Fruit fly (Drosophila melanogaster) whole organism, wandering third instar larva: Measurements from ENCODE around the gene Shal.

Experiments
- Abd-B ChIP-seq: fragments of >200 bp; optimal IDR thresholded peaks from 2 replicates; lab custom pipeline; 2017; ENCODE audit warnings: missing biosample characterization, missing genetic modification characterization
- CG32264 ChIP-seq: fragments of 200-800 bp; sonication (Bioruptor generic); optimal IDR thresholded peaks from 2 replicates; lab custom pipeline; 2016; ENCODE audit warnings: missing biosample characterization, missing genetic modification characterization
- CG9705 ChIP-seq: fragments of 200-800 bp; sonication (Bioruptor generic); optimal IDR thresholded peaks from 2 replicates; lab custom pipeline; 2018; ENCODE audit warnings: missing biosample characterization, mild to moderate bottlenecking, missing genetic modification characterization
- CrebA ChIP-seq: fragments of 200-800 bp; sonication (Bioruptor generic); optimal IDR thresholded peaks from 2 replicates; lab custom pipeline; 2016; ENCODE audit warnings: missing biosample characterization, mild to moderate bottlenecking, missing genetic modification characterization, borderline replicate concordance
- Dfd ChIP-seq: fragments of >200 bp; optimal IDR thresholded peaks from 2 replicates; lab custom pipeline; 2017; ENCODE audit warnings: missing biosample characterization, missing genetic modification characterization
- Dif ChIP-seq: fragments of 200-275, 200-300 bp; sonication (Bioruptor generic); optimal IDR thresholded peaks from 2 replicates; lab custom pipeline; 2018; ENCODE audit warnings: missing biosample characterization, missing genetic modification characterization; ENCODE audit not compliant: partially characterized antibody
- GATAd ChIP-seq: sonication (Bioruptor generic); optimal IDR thresholded peaks from 2 replicates; lab custom pipeline; 2016; ENCODE audit warnings: missing biosample characterization, missing genetic modification characterization
- HLH106 ChIP-seq: fragments of 200-800 bp; optimal IDR thresholded peaks from 3 replicates; lab custom pipeline; 2019; ENCODE audit warnings: missing biosample characterization, mild to moderate bottlenecking, missing genetic modification characterization, moderate library complexity
- Hnf4 ChIP-seq: fragments of 200-800 bp; sonication (Bioruptor generic); optimal IDR thresholded peaks from 2 replicates; lab custom pipeline; 2016; ENCODE audit warnings: missing biosample characterization, mild to moderate bottlenecking, missing genetic modification characterization
- Hr78 ChIP-seq: fragments of >200 bp; optimal IDR thresholded peaks from 2 replicates; lab custom pipeline; 2017; ENCODE audit warnings: missing biosample characterization, missing genetic modification characterization
- Hr83 ChIP-seq: fragments of 200-300 bp; sonication (Bioruptor generic); optimal IDR thresholded peaks from 2 replicates; lab custom pipeline; 2016; ENCODE audit warnings: missing biosample characterization, mild to moderate bottlenecking, missing genetic modification characterization, moderate library complexity; ENCODE audit not compliant: poor library complexity, severe bottlenecking
- Jra ChIP-seq: sonication (Bioruptor generic); optimal IDR thresholded peaks from 2 replicates; lab custom pipeline; 2016; ENCODE audit warnings: missing biosample characterization, missing genetic modification characterization
- Mio ChIP-seq: sonication (Bioruptor generic); optimal IDR thresholded peaks from 2 replicates; lab custom pipeline; 2016; ENCODE audit warnings: missing biosample characterization, missing genetic modification characterization
- Myc ChIP-seq: fragments of >200 bp; optimal IDR thresholded peaks from 2 replicates; lab custom pipeline; 2017
- N ChIP-seq: fragments of >200 bp; optimal IDR thresholded peaks from 2 replicates; lab custom pipeline; 2018; ENCODE audit warnings: missing biosample characterization, missing external identifiers, missing genetic modification characterization
- OdsH ChIP-seq: fragments of 200-800 bp; sonication (Bioruptor generic); optimal IDR thresholded peaks from 2 replicates; lab custom pipeline; 2016; ENCODE audit warnings: missing biosample characterization, mild to moderate bottlenecking, missing genetic modification characterization
- Rel ChIP-seq, 2 experiments: fragments of 200-800 bp; sonication (Bioruptor generic) in 1 of 2; optimal IDR thresholded peaks; 2 replicates in 1 of 2; 3 replicates in 1 of 2; lab custom pipeline; 2016 to 2019; ENCODE audit warnings: mild to moderate bottlenecking in 2 of 2, missing biosample characterization in 2 of 2, missing genetic modification characterization in 2 of 2, moderate library complexity in 1 of 2
- Sp1 ChIP-seq: fragments of 200-800 bp; sonication (Bioruptor generic); optimal IDR thresholded peaks from 3 replicates; lab custom pipeline; 2019; ENCODE audit warnings: missing biosample characterization, mild to moderate bottlenecking, missing genetic modification characterization, moderate library complexity
- Vsx2 ChIP-seq: fragments of 200-300, 225-300 bp; sonication (Bioruptor generic); optimal IDR thresholded peaks from 2 replicates; lab custom pipeline; 2018; ENCODE audit warnings: missing biosample characterization, missing genetic modification characterization; ENCODE audit not compliant: partially characterized antibody
- br ChIP-seq: fragments of 200-800 bp; sonication (Bioruptor generic); optimal IDR thresholded peaks from 2 replicates; lab custom pipeline; 2016; ENCODE audit warnings: missing biosample characterization, missing genetic modification characterization
- brk ChIP-seq: fragments of 200-800 bp; sonication (Bioruptor generic); optimal IDR thresholded peaks from 2 replicates; lab custom pipeline; 2016; ENCODE audit warnings: missing biosample characterization, mild to moderate bottlenecking, missing genetic modification characterization
- dl ChIP-seq, 2 experiments: fragments of 175-275, 200-275 bp in 1 of 2; fragments of 200-275 bp in 1 of 2; sonication (Bioruptor generic); optimal IDR thresholded peaks; lab custom pipeline; 2018; ENCODE audit warnings: mild to moderate bottlenecking in 2 of 2, missing biosample characterization in 2 of 2, missing genetic modification characterization in 2 of 2, moderate library complexity in 2 of 2; ENCODE audit not compliant: partially characterized antibody in 2 of 2, insufficient read depth in 1 of 2
- dmrt93B ChIP-seq: fragments of 200-800 bp; sonication (Bioruptor generic); optimal IDR thresholded peaks from 2 replicates; lab custom pipeline; 2018; ENCODE audit warnings: missing biosample characterization, mild to moderate bottlenecking, missing genetic modification characterization
- dsf ChIP-seq: sonication (Bioruptor generic); optimal IDR thresholded peaks from 2 replicates; lab custom pipeline; 2016; ENCODE audit warnings: missing biosample characterization, missing genetic modification characterization, borderline replicate concordance
- ey ChIP-seq: fragments of 200-800 bp; sonication (Bioruptor generic); optimal IDR thresholded peaks from 2 replicates; lab custom pipeline; 2016; ENCODE audit warnings: missing biosample characterization, missing genetic modification characterization
- foxo ChIP-seq, 2 experiments: fragments of 200-800 bp; sonication (Bioruptor generic); optimal IDR thresholded peaks; 2 replicates in 1 of 2; 3 replicates in 1 of 2; lab custom pipeline; 2016 to 2017; ENCODE audit warnings: missing biosample characterization in 2 of 2, missing genetic modification characterization in 2 of 2
- fru ChIP-seq: fragments of 200-800 bp; sonication (Bioruptor generic); optimal IDR thresholded peaks from 3 replicates; lab custom pipeline; 2016; ENCODE audit warnings: missing biosample characterization, mild to moderate bottlenecking, missing genetic modification characterization
- h ChIP-seq: fragments of 200-800 bp; sonication (Bioruptor generic); optimal IDR thresholded peaks from 3 replicates; lab custom pipeline; 2016; ENCODE audit warnings: missing biosample characterization, mild to moderate bottlenecking, missing genetic modification characterization
- jim ChIP-seq: fragments of 175-275, 200-325 bp; sonication (Bioruptor generic); optimal IDR thresholded peaks from 2 replicates; lab custom pipeline; 2016; ENCODE audit warnings: missing biosample characterization, mild to moderate bottlenecking, missing genetic modification characterization
- lola ChIP-seq: fragments of >200 bp; optimal IDR thresholded peaks from 2 replicates; lab custom pipeline; 2017; ENCODE audit warnings: missing biosample characterization, missing genetic modification characterization
- pan ChIP-seq: fragments of >200 bp; optimal IDR thresholded peaks from 2 replicates; lab custom pipeline; 2017
- psq ChIP-seq: fragments of 200-800 bp; sonication (Bioruptor generic); optimal IDR thresholded peaks from 3 replicates; lab custom pipeline; 2017; ENCODE audit warnings: missing biosample characterization, mild to moderate bottlenecking, missing genetic modification characterization, moderate library complexity
- rgr ChIP-seq: fragments of 200-800 bp; sonication (Bioruptor generic); optimal IDR thresholded peaks from 3 replicates; lab custom pipeline; 2016; ENCODE audit warnings: missing biosample characterization, mild to moderate bottlenecking, missing genetic modification characterization
- sage ChIP-seq: fragments of 200-800 bp; sonication (Bioruptor generic); optimal IDR thresholded peaks from 2 replicates; lab custom pipeline; 2016; ENCODE audit warnings: missing biosample characterization, mild to moderate bottlenecking, missing genetic modification characterization
- sv ChIP-seq: fragments of 200-800 bp; sonication (Bioruptor generic); optimal IDR thresholded peaks from 3 replicates; lab custom pipeline; 2016; ENCODE audit warnings: missing biosample characterization, missing genetic modification characterization
- tai ChIP-seq: sonication (Bioruptor generic); optimal IDR thresholded peaks from 2 replicates; lab custom pipeline; 2016; ENCODE audit warnings: missing biosample characterization, missing genetic modification characterization
- usp ChIP-seq: fragments of >200 bp; optimal IDR thresholded peaks from 2 replicates; lab custom pipeline; 2017; ENCODE audit warnings: missing biosample characterization, missing genetic modification characterization
- woc ChIP-seq: sonication (Bioruptor generic); optimal IDR thresholded peaks from 2 replicates; lab custom pipeline; 2016; ENCODE audit warnings: missing biosample characterization, mild to moderate bottlenecking, missing genetic modification characterization

Gene Shal

DNA sequence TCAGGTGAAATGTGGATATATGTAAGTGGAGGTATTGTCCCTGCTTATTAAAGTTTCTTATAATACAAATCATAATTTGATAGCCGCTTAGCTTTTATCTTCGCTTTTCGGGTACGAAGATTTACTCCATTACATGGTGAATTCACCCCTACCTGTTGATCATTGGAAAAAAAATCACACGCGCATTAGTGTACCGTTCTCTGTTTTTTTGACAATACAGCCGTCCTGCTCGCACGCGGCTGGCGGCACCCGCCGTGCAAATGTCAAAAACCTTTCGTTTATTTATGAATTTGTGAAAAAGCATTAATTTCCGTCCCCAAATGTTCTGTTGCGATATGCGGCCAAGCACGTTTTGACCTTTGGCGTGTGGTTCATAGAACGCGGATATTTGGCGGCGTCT lies 47.5 kb upstream of the Shal start:
- TF ChIP-seq Rel (GFP tag; optimal IDR thresholded peaks at IDR 0.05; lab: Kevin White, UChicago), result no peak
- peak; percentile 81 for TF ChIP-seq Rel (tag; optimal IDR thresholded peaks at IDR 0.05; lab: Kevin White, UChicago)
- TF ChIP-seq Hnf4 (GFP tag; lab: Kevin White, UChicago), result no peak
- no peak for TF ChIP-seq dl (GFP tag; optimal IDR thresholded peaks at IDR 0.05; lab: Kevin White, UChicago; ENCODE audit: insufficient read depth in 1 of 2, partially characterized antibody in 2 of 2)
- no peak for TF ChIP-seq usp (GFP tag; lab: Kevin White, UChicago)
- TF ChIP-seq woc, result no peak

DNA sequence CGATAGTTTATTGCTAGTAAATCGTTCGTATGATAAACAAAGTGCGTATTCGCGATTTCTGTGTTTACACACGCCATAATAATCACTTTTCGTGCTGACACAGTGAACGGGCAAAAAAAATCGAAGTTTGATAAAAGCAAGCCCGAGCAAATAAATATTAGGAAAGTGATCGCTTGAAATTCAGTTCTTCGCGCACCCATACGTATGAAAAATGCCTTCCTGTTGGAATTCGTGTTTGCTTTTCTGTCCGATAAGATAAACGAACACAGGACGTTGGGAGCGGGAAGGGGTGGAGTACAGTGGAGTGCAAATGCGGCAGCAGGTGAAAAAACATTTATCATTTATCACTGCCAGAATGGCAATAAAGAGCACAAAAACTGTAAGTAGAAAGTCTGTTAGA lies 46.3 kb upstream of the Shal start:
- TF ChIP-seq rgr, result peak; percentile 55
- TF ChIP-seq pan (lab: Kevin White, UChicago), result no peak
- TF ChIP-seq dmrt93B (GFP tag; lab: Kevin White, UChicago), result no peak
- TF ChIP-seq sv (GFP tag; lab: Kevin White, UChicago), result no peak
- TF ChIP-seq Hr83 (GFP tag; lab: Kevin White, UChicago), result peak; percentile 89
- TF ChIP-seq Vsx2 (GFP tag; lab: Kevin White, UChicago), result no peak
- TF ChIP-seq Abd-B (GFP tag; lab: Kevin White, UChicago), result no peak
- peak; percentile 45 for TF ChIP-seq fru (GFP tag; lab: Kevin White, UChicago)
- TF ChIP-seq GATAd (GFP tag; lab: Kevin White, UChicago), result no peak
- TF ChIP-seq brk, result no peak
- TF ChIP-seq woc, result no peak
- peak; percentile 36 for TF ChIP-seq CG9705
- peak; percentile 31 for TF ChIP-seq ey (GFP tag; lab: Kevin White, UChicago)
- TF ChIP-seq usp (GFP tag; lab: Kevin White, UChicago), result no peak
- TF ChIP-seq dl (GFP tag; optimal IDR thresholded peaks at IDR 0.05; lab: Kevin White, UChicago; ENCODE audit: insufficient read depth in 1 of 2, partially characterized antibody in 2 of 2), result no peak
- no peak for TF ChIP-seq HLH106 (tag; lab: Kevin White, UChicago)
- TF ChIP-seq CrebA (GFP tag; lab: Kevin White, UChicago), result no peak
- peak; percentile 41 for TF ChIP-seq psq (GFP tag; lab: Kevin White, UChicago)
- TF ChIP-seq foxo (GFP tag; optimal IDR thresholded peaks at IDR 0.05; lab: Kevin White, UChicago), result peak in 1 of 2 experiments; percentile 48
- TF ChIP-seq N, result no peak
- no peak for TF ChIP-seq Sp1 (GFP tag; lab: Kevin White, UChicago)
- peak; percentile 47 for TF ChIP-seq OdsH (GFP tag; lab: Kevin White, UChicago)
- TF ChIP-seq jim (GFP tag; lab: Kevin White, UChicago), result no peak
- peak; percentile 81 for TF ChIP-seq h (GFP tag; lab: Kevin White, UChicago)
- no peak for TF ChIP-seq lola (GFP tag; lab: Kevin White, UChicago)
- TF ChIP-seq Hr78 (GFP tag; lab: Kevin White, UChicago), result no peak
- no peak for TF ChIP-seq Rel (GFP tag; optimal IDR thresholded peaks at IDR 0.05; lab: Kevin White, UChicago)
- peak; percentile 51 for TF ChIP-seq Rel (tag; optimal IDR thresholded peaks at IDR 0.05; lab: Kevin White, UChicago)
- TF ChIP-seq Mio (GFP tag; lab: Kevin White, UChicago), result no peak
- no peak for TF ChIP-seq Myc (lab: Kevin White, UChicago)
- no peak for TF ChIP-seq dsf (GFP tag; lab: Kevin White, UChicago)
- TF ChIP-seq Jra, result peak; percentile 64
- no peak for TF ChIP-seq Dif (GFP tag; lab: Kevin White, UChicago)
- peak; percentile 42 for TF ChIP-seq CG32264 (GFP tag; lab: Kevin White, UChicago)
- no peak for TF ChIP-seq Hnf4 (GFP tag; lab: Kevin White, UChicago)
- no peak for TF ChIP-seq tai (GFP tag; lab: Kevin White, UChicago)
- peak; percentile 60 for TF ChIP-seq br (GFP tag; lab: Kevin White, UChicago)
- TF ChIP-seq Dfd (GFP tag; lab: Kevin White, UChicago), result no peak
- peak; percentile 23 for TF ChIP-seq sage
